Worm (Caenorhabditis elegans) whole organism, L4 larva: Measurements from ENCODE around the gene Y43F8B.22.

ENCODE experiments used
- ceh-82 ChIP-seq: sonication (generic microtip); optimal IDR thresholded peaks from 2 replicates; lab custom pipeline; 2017; ENCODE audit warnings: missing biosample characterization, missing genetic modification characterization
- unc-39 ChIP-seq: sonication (generic microtip); optimal IDR thresholded peaks from 2 replicates; lab custom pipeline; 2017; ENCODE audit warnings: missing biosample characterization, missing genetic modification characterization

DNA sequence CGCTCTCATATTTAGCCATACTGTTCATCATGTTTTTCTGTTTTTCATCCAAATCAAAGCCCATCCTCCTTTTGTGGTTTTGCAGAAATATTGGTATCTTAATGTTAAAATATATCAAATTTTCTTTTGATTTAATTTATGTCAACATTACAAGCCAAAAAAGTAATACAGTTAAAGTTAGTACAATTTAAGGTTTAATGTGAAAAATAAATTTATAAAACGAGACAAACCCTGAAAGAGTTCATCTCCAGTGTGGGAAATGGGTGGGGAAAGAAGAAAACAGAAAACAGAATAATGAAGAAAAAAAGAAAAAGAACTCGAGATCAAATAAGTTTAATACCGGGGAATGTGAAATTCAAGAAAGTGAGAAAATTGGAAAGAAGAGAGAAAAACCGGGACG, 33.8 kb upstream of the Y43F8B.22 start, which contains the start of gene M04C3.2:
- TF ChIP-seq ceh-82 (tag; lab: Kevin White, UChicago) (no peak), unc-39 (no peak)
